Worm (Caenorhabditis elegans) whole organism, L2 larva: Measurements from ENCODE around the gene F42H10.6.

ENCODE experiments used
- R02D3.7 ChIP-seq: fragments of 150-350 bp; optimal IDR thresholded peaks from 2 replicates; lab custom pipeline; 2014; ENCODE audit warnings: missing biosample characterization, missing genetic modification characterization
- alr-1 ChIP-seq: fragments of 150-350 bp; optimal IDR thresholded peaks from 2 replicates; lab custom pipeline; 2014; ENCODE audit warnings: missing biosample characterization, missing genetic modification characterization
- ama-1 ChIP-seq: fragments of 150-350 bp; optimal IDR thresholded peaks from 2 replicates; lab custom pipeline; 2018; ENCODE audit warnings: inconsistent platforms
- ceh-82 ChIP-seq: fragments of 150-350 bp; optimal IDR thresholded peaks from 2 replicates; lab custom pipeline; 2014; ENCODE audit warnings: missing biosample characterization, missing genetic modification characterization
- crh-2 ChIP-seq: sonication (generic microtip); optimal IDR thresholded peaks from 2 replicates; lab custom pipeline; 2017; ENCODE audit warnings: missing biosample characterization, missing genetic modification characterization
- elt-1 ChIP-seq: fragments of 150-350 bp; optimal IDR thresholded peaks from 2 replicates; lab custom pipeline; 2014; ENCODE audit warnings: missing biosample characterization, missing genetic modification characterization
- lin-11 ChIP-seq: fragments of 150-350 bp; sonication (generic microtip); optimal IDR thresholded peaks from 2 replicates; lab custom pipeline; 2014; ENCODE audit warnings: missing biosample characterization, missing genetic modification characterization, inconsistent platforms, mixed read lengths
- lsy-2 ChIP-seq, 2 experiments: fragments of 150-350 bp in 1 of 2; sonication (generic microtip) in 1 of 2; optimal IDR thresholded peaks; 2 replicates each; lab custom pipeline; 2014 to 2017; ENCODE audit warnings: missing biosample characterization in 2 of 2, missing genetic modification characterization in 2 of 2
- mab-5 ChIP-seq: fragments of 150-350 bp; optimal IDR thresholded peaks from 2 replicates; lab custom pipeline; 2014; ENCODE audit warnings: missing biosample characterization, missing genetic modification characterization
- mbf-1 ChIP-seq: sonication (generic microtip); optimal IDR thresholded peaks from 2 replicates; lab custom pipeline; 2017; ENCODE audit warnings: missing biosample characterization, missing genetic modification characterization
- nhr-129 ChIP-seq: fragments of 150-350 bp; optimal IDR thresholded peaks from 2 replicates; lab custom pipeline; 2014; ENCODE audit warnings: missing biosample characterization, missing genetic modification characterization
- nhr-23 ChIP-seq: fragments of 150-350 bp; optimal IDR thresholded peaks from 2 replicates; lab custom pipeline; 2014; ENCODE audit warnings: missing biosample characterization, missing genetic modification reagents, missing genetic modification characterization
- sem-4 ChIP-seq: fragments of 150-350 bp; optimal IDR thresholded peaks from 2 replicates; lab custom pipeline; 2014; ENCODE audit warnings: missing biosample characterization, missing genetic modification reagents, missing genetic modification characterization
- sma-9 ChIP-seq, 2 experiments: fragments of 150-350 bp in 1 of 2; sonication (generic microtip) in 1 of 2; optimal IDR thresholded peaks; 2 replicates each; lab custom pipeline; 2014 to 2016; ENCODE audit warnings: missing genetic modification characterization in 2 of 2, mild to moderate bottlenecking in 1 of 2, missing biosample characterization in 1 of 2, missing compliant biosample characterization in 1 of 2, missing genetic modification reagents in 1 of 2, moderate library complexity in 1 of 2
- unc-55 ChIP-seq: fragments of 150-350 bp; sonication (generic microtip); optimal IDR thresholded peaks from 3 replicates; lab custom pipeline; 2014; ENCODE audit warnings: missing biosample characterization, missing genetic modification reagents, missing genetic modification characterization
- zag-1 ChIP-seq: fragments of 150-350 bp; optimal IDR thresholded peaks from 2 replicates; lab custom pipeline; 2014; ENCODE audit warnings: missing biosample characterization, missing genetic modification characterization

F42H10.6 gene

ce11 chrIII:8429497-8429896 is 50.8 kb downstream of the F42H10.6 start:
- TF ChIP-seq sem-4 (tag; lab: Kevin White, UChicago) (no peak), ama-1 (lab: Kevin White, UChicago) (no peak), unc-55 (GFP tag; lab: Kevin White, UChicago) (no peak), elt-1 (tag; lab: Kevin White, UChicago) (no peak), alr-1 (tag; lab: Kevin White, UChicago) (no peak), zag-1 (tag; lab: Kevin White, UChicago) (no peak), lin-11 (no peak), ceh-82 (tag; lab: Kevin White, UChicago) (no peak), R02D3.7 (tag; lab: Kevin White, UChicago) (no peak), sma-9 (GFP tag; optimal IDR thresholded peaks at IDR 0.05; lab: Kevin White, UChicago) (no peak), sma-9 (tag; optimal IDR thresholded peaks at IDR 0.05; lab: Kevin White, UChicago) (no peak), nhr-23 (tag; lab: Kevin White, UChicago) (no peak), mab-5 (tag; lab: Kevin White, UChicago) (no peak), mbf-1 (no peak)

DNA sequence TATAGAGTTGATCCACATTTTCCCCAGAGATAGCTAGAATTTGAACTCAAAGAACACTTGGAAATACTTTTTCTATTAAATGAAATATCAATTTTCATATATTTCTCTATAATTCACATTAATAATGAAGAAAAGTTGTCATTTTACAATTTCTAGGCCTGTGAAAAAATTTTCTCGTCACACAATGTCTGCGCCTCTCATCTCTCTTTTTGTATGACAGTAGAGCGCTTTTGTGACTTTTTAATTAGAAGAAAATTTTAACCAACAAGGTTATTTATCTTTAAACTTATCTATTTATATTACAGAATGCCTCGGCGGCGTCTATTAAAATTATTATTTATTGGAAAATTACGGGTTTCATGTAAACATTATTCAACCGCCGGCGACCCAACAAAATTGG is 51.2 kb downstream of the F42H10.6 start, which contains the start of gene ZK1236.1:
ZK1236.1 (plus strand) TSS at position 263 of the 400 bp plus-strand sequence.
- TF ChIP-seq crh-2 (tag; lab: Kevin White, UChicago): no peak
- peak; percentile 30 for TF ChIP-seq unc-55 (GFP tag; lab: Kevin White, UChicago)
- TF ChIP-seq lsy-2 (tag; optimal IDR thresholded peaks at IDR 0.05; lab: Kevin White, UChicago): peak in 1 of 2 experiments; percentile 18
- no peak for TF ChIP-seq mab-5 (tag; lab: Kevin White, UChicago)
- no peak for TF ChIP-seq nhr-129 (tag; lab: Kevin White, UChicago)
